Fruit fly (Drosophila melanogaster) whole organism, embryonic: ENCODE results near the gene mio.

Experiments
- CG12104 ChIP-seq: fragments of 200-800 bp; sonication (Bioruptor generic); optimal IDR thresholded peaks from 3 replicates; lab custom pipeline; 2016; ENCODE audit warnings: missing biosample characterization, missing genetic modification characterization
- CG15601 ChIP-seq: fragments of 200-800 bp; sonication (Bioruptor generic); optimal IDR thresholded peaks from 3 replicates; lab custom pipeline; 2019; ENCODE audit warnings: missing biosample characterization, mild to moderate bottlenecking, missing genetic modification characterization, moderate library complexity
- CG1603 ChIP-seq: fragments of 200-800 bp; sonication (Bioruptor generic); optimal IDR thresholded peaks from 2 replicates; lab custom pipeline; 2019; ENCODE audit warnings: missing biosample characterization, mild to moderate bottlenecking, missing genetic modification characterization, moderate library complexity
- CG17328 ChIP-seq: fragments of 200-800 bp; sonication (Bioruptor generic); IDR thresholded peaks from 2 replicates; pipeline ENCODE4 v1.3.6; 2022; ENCODE audit warnings: missing biosample characterization, missing genetic modification characterization
- CG17361 ChIP-seq: fragments of 200-800 bp; sonication (Bioruptor generic); IDR thresholded peaks from 3 replicates; pipeline ENCODE4 v1.3.6; 2022; ENCODE audit warnings: missing biosample characterization, missing genetic modification characterization
- CG18599 ChIP-seq: fragments of 200-800 bp; sonication (Bioruptor generic); optimal IDR thresholded peaks from 3 replicates; lab custom pipeline; 2017; ENCODE audit warnings: missing biosample characterization, missing genetic modification characterization, mild to moderate bottlenecking, moderate library complexity, missing genetic modification reagents
- CG2875 ChIP-seq: fragments of 200-800 bp; sonication (Bioruptor generic); optimal IDR thresholded peaks from 2 replicates; lab custom pipeline; 2017; ENCODE audit warnings: missing biosample characterization, mild to moderate bottlenecking, missing genetic modification characterization, missing genetic modification reagents
- CG31441 ChIP-seq: fragments of 200-800 bp; sonication (Bioruptor generic); IDR thresholded peaks from 2 replicates; pipeline ENCODE4 v1.3.6; 2022; ENCODE audit warnings: missing biosample characterization, missing genetic modification characterization
- CG6689 ChIP-seq: fragments of 200-800 bp; sonication (Bioruptor generic); IDR thresholded peaks from 2 replicates; pipeline ENCODE4 v1.3.6; 2022; ENCODE audit warnings: missing biosample characterization, missing genetic modification characterization
- CG6854 ChIP-seq: fragments of 200-800 bp; sonication (Bioruptor generic); optimal IDR thresholded peaks from 3 replicates; lab custom pipeline; 2017; ENCODE audit warnings: missing biosample characterization, mild to moderate bottlenecking, missing genetic modification characterization
- CG7357 ChIP-seq: fragments of 200-800 bp; sonication (Bioruptor generic); IDR thresholded peaks from 3 replicates; pipeline ENCODE4 v1.3.6; 2022; ENCODE audit warnings: missing biosample characterization, missing genetic modification characterization
- CG7963 ChIP-seq: fragments of 200-800 bp; sonication (Bioruptor generic); IDR thresholded peaks from 3 replicates; pipeline ENCODE4 v1.3.6; 2022; ENCODE audit warnings: missing biosample characterization, missing genetic modification characterization; ENCODE audit not compliant: partially characterized antibody
- Dll ChIP-seq: fragments of 200-800 bp; sonication (Bioruptor generic); IDR thresholded peaks from 4 replicates; pipeline ENCODE4 v1.3.6; 2022; ENCODE audit warnings: missing biosample characterization, missing genetic modification characterization; ENCODE audit not compliant: partially characterized antibody
- Ets65A ChIP-seq: fragments of 200-800 bp; sonication (Bioruptor generic); peaks from one replicate; lab custom pipeline; 2016; ENCODE audit warnings: missing biosample characterization, missing genetic modification characterization
- Ets97D ChIP-seq: fragments of 200-800 bp; sonication (Bioruptor generic); optimal IDR thresholded peaks from 3 replicates; lab custom pipeline; 2016; ENCODE audit warnings: missing biosample characterization, missing genetic modification characterization
- Fer1 ChIP-seq: fragments of 200-800 bp; sonication (Bioruptor generic); optimal IDR thresholded peaks from 2 replicates; lab custom pipeline; 2017; ENCODE audit warnings: missing biosample characterization, mild to moderate bottlenecking, missing genetic modification characterization
- HHEX ChIP-seq: fragments of 200-800 bp; sonication (Bioruptor generic); optimal IDR thresholded peaks from 3 replicates; lab custom pipeline; 2017; ENCODE audit warnings: missing biosample characterization, mild to moderate bottlenecking, missing genetic modification characterization, missing genetic modification reagents
- Hmr ChIP-seq: fragments of 200-800 bp; sonication (Bioruptor generic); optimal IDR thresholded peaks from 3 replicates; lab custom pipeline; 2017; ENCODE audit warnings: mild to moderate bottlenecking, missing biosample characterization, missing genetic modification reagents, missing genetic modification characterization
- Hr78 ChIP-seq, 2 experiments: fragments of 200-800 bp in 1 of 2; fragments of >200 bp in 1 of 2; sonication (Bioruptor generic) in 1 of 2; optimal IDR thresholded peaks; 2 replicates each; lab custom pipeline; 2017 to 2019; ENCODE audit warnings: missing biosample characterization in 2 of 2, missing genetic modification characterization in 2 of 2, mild to moderate bottlenecking in 1 of 2, moderate library complexity in 1 of 2
- Jarid2 ChIP-seq: fragments of 200-800 bp; sonication (Bioruptor generic); optimal IDR thresholded peaks from 3 replicates; lab custom pipeline; 2017; ENCODE audit warnings: mild to moderate bottlenecking, missing biosample characterization, missing genetic modification reagents, missing genetic modification characterization
- Kr ChIP-seq: fragments of 200-800 bp; sonication (Bioruptor generic); optimal IDR thresholded peaks from 2 replicates; lab custom pipeline; 2017; ENCODE audit warnings: missing biosample characterization, mild to moderate bottlenecking, missing genetic modification characterization
- Lim3 ChIP-seq: fragments of 200-800 bp; sonication (Bioruptor generic); IDR thresholded peaks from 2 replicates; pipeline ENCODE4 v1.3.6; 2022; ENCODE audit warnings: missing biosample characterization, missing genetic modification characterization
- Nf-YC ChIP-seq: fragments of 200-800 bp; optimal IDR thresholded peaks from 3 replicates; lab custom pipeline; 2019; ENCODE audit warnings: missing biosample characterization, mild to moderate bottlenecking, missing genetic modification characterization, moderate library complexity
- PHDP ChIP-seq: fragments of 200-800 bp; sonication (Bioruptor generic); optimal IDR thresholded peaks from 3 replicates; lab custom pipeline; 2018; ENCODE audit warnings: missing biosample characterization, mild to moderate bottlenecking, missing genetic modification characterization, moderate library complexity
- Side ChIP-seq: fragments of 200-800 bp; sonication (Bioruptor generic); optimal IDR thresholded peaks from 2 replicates; lab custom pipeline; 2016; ENCODE audit warnings: missing biosample characterization, missing genetic modification characterization
- Sox102F ChIP-seq: fragments of 200-800 bp; sonication (Bioruptor generic); optimal IDR thresholded peaks from 2 replicates; lab custom pipeline; 2018; ENCODE audit warnings: missing biosample characterization, mild to moderate bottlenecking, missing genetic modification characterization, moderate library complexity
- Sry-β ChIP-seq: fragments of 200-800 bp; sonication (Bioruptor generic); optimal IDR thresholded peaks from 2 replicates; lab custom pipeline; 2018; ENCODE audit warnings: missing biosample characterization, mild to moderate bottlenecking, missing genetic modification characterization, moderate library complexity
- Stat92E ChIP-seq, 3 experiments: fragments of >200 bp in 2 of 3; fragments of 200-800 bp in 1 of 3; sonication (Bioruptor generic) in 1 of 3; optimal IDR thresholded peaks; 2 replicates each; lab custom pipeline; 2017 to 2019; ENCODE audit warnings: missing biosample characterization in 3 of 3, missing genetic modification characterization in 3 of 3, mild to moderate bottlenecking in 1 of 3, moderate library complexity in 1 of 3
- ara ChIP-seq: fragments of 200-800 bp; sonication (Bioruptor generic); IDR thresholded peaks from 2 replicates; pipeline ENCODE4 v1.3.6; 2022; ENCODE audit warnings: missing biosample characterization, missing genetic modification characterization
- br ChIP-seq: fragments of >200 bp; optimal IDR thresholded peaks from 2 replicates; lab custom pipeline; 2017
- bsh ChIP-seq, 2 experiments: fragments of 200-800 bp; sonication (Bioruptor generic); optimal IDR thresholded peaks; 2 replicates each; lab custom pipeline; 2017 to 2018; ENCODE audit warnings: mild to moderate bottlenecking in 2 of 2, missing biosample characterization in 2 of 2, missing genetic modification characterization in 2 of 2, moderate library complexity in 1 of 2
- cas ChIP-seq: fragments of 200-800 bp; sonication (Bioruptor generic); IDR thresholded peaks from 2 replicates; pipeline ENCODE4 v1.3.6; 2022; ENCODE audit warnings: missing biosample characterization, missing genetic modification characterization
- crol ChIP-seq: fragments of 200-800 bp; sonication (Bioruptor generic); IDR thresholded peaks from 2 replicates; pipeline ENCODE4 v1.3.6; 2022; ENCODE audit warnings: missing biosample characterization, missing genetic modification characterization
- dysf ChIP-seq: fragments of 200-800 bp; sonication (Bioruptor generic); IDR thresholded peaks from 3 replicates; pipeline ENCODE4 v1.3.6; 2022; ENCODE audit warnings: missing biosample characterization, missing genetic modification characterization
- gce ChIP-seq: fragments of 200-800 bp; sonication (Bioruptor generic); IDR thresholded peaks from 3 replicates; pipeline ENCODE4 v1.3.6; 2022; ENCODE audit warnings: missing biosample characterization, missing genetic modification characterization
- gem ChIP-seq: fragments of 200-800 bp; sonication (Bioruptor generic); optimal IDR thresholded peaks from 2 replicates; lab custom pipeline; 2019; ENCODE audit warnings: missing biosample characterization, mild to moderate bottlenecking, missing genetic modification characterization, moderate library complexity
- pan ChIP-seq, 4 experiments: fragments of >200 bp in 3 of 4; fragments of 200-800 bp in 1 of 4; sonication (Bioruptor generic) in 1 of 4; optimal IDR thresholded peaks in 3 of 4; IDR thresholded peaks in 1 of 4; 2 replicates each; pipeline versions ENCODE4 v1.3.6 to Lab custom; 2017 to 2022; ENCODE audit warnings: missing biosample characterization in 2 of 4, missing genetic modification characterization in 2 of 4, mixed read lengths in 1 of 4
- prd ChIP-seq, 3 experiments: fragments of >200 bp in 2 of 3; fragments of 200-800 bp in 1 of 3; sonication (Bioruptor generic) in 1 of 3; optimal IDR thresholded peaks in 2 of 3; IDR thresholded peaks in 1 of 3; 2 replicates in 2 of 3; 3 replicates in 1 of 3; pipeline versions ENCODE4 v1.3.6 to Lab custom; 2017 to 2022; ENCODE audit warnings: missing biosample characterization in 1 of 3, missing genetic modification characterization in 1 of 3
- row ChIP-seq: fragments of 200-800 bp; sonication (Bioruptor generic); IDR thresholded peaks from 3 replicates; pipeline ENCODE4 v1.3.6; 2022; ENCODE audit warnings: missing biosample characterization, missing genetic modification characterization
- sens ChIP-seq: fragments of 200-800 bp; sonication (Bioruptor generic); peaks from one replicate; lab custom pipeline; 2016; ENCODE audit warnings: missing biosample characterization, missing genetic modification characterization
- seq ChIP-seq: fragments of 200-800 bp; sonication (Bioruptor generic); IDR thresholded peaks from 2 replicates; pipeline ENCODE4 v1.3.6; 2022; ENCODE audit warnings: missing biosample characterization, missing genetic modification characterization
- slbo ChIP-seq: fragments of 200-800 bp; sonication (Bioruptor generic); IDR thresholded peaks from 2 replicates; pipeline ENCODE4 v1.3.6; 2022; ENCODE audit warnings: missing biosample characterization, missing genetic modification characterization
- ttk ChIP-seq: fragments of 200-800 bp; sonication (Bioruptor generic); IDR thresholded peaks from 2 replicates; pipeline ENCODE4 v2.1.2; 2022; ENCODE audit warnings: missing biosample characterization, missing genetic modification characterization
- wor ChIP-seq: fragments of 200-800 bp; sonication (Bioruptor generic); IDR thresholded peaks from 2 replicates; pipeline ENCODE4 v1.3.6; 2022; ENCODE audit warnings: missing biosample characterization, missing genetic modification characterization
- zen2 ChIP-seq: fragments of 200-800 bp; sonication (Bioruptor generic); IDR thresholded peaks from 3 replicates; pipeline ENCODE4 v1.3.6; 2022; ENCODE audit warnings: missing biosample characterization, missing genetic modification characterization; ENCODE audit not compliant: partially characterized antibody
- zf30C ChIP-seq: fragments of 200-800 bp; sonication (Bioruptor generic); optimal IDR thresholded peaks from 3 replicates; lab custom pipeline; 2018; ENCODE audit warnings: missing biosample characterization, mild to moderate bottlenecking, missing genetic modification characterization

Gene mio

DNA sequence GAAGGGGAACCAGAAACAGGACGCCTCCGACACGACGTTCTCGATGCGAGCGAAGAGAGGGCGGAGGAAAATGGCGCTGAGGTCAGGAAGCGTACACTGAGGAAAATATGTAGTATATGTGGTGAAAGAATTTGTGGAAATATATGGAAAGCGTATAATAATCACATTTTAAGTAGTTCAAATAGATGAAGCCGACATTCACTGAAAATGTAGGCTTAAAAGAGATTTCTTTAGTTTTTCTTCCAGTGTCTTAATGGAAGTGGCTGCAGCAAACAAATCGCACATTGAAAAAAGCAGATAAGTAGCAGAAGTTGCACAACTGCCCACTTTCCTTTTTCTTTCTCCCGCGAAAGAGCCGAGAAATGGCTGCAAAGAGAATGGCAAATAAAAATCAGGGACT lies 32.5 kb downstream of the mio start:
- TF ChIP-seq pan (optimal IDR thresholded peaks at IDR 0.05; lab: Kevin White, UChicago) (no peak), pan (GFP tag; optimal IDR thresholded peaks at IDR 0.05 in 1 of 2, IDR thresholded peaks at IDR 0.05 in 1 of 2) (peak in 1 of 2 experiments; percentile 36), CG6689 (GFP tag; lab: Robert Waterston, UW) (0 out of 2 replicates have a peak, but pooled peaks have one; percentile 27), HHEX (no peak), CG7963 (GFP tag; lab: Robert Waterston, UW) (no peak), Fer1 (GFP tag; lab: Kevin White, UChicago) (no peak), CG6854 (no peak), Hmr (GFP tag; lab: Kevin White, UChicago) (peak; percentile 7), CG12104 (GFP tag; lab: Kevin White, UChicago) (no peak), CG17361 (GFP tag; lab: Robert Waterston, UW) (no peak), Dll (no peak), br (lab: Kevin White, UChicago) (no peak), Nf-YC (no peak), Ets65A (GFP tag; lab: Kevin White, UChicago) (peak; percentile 93), CG18599 (GFP tag; lab: Kevin White, UChicago) (no peak), Ets97D (GFP tag; lab: Kevin White, UChicago) (no peak), wor (GFP tag; lab: Robert Waterston, UW) (no peak), prd (optimal IDR thresholded peaks at IDR 0.05; lab: Kevin White, UChicago) (no peak), prd (GFP tag; IDR thresholded peaks at IDR 0.05; lab: Robert Waterston, UW) (peak; percentile 65; the same call in 2 of the 3 replicates), gem (peak; percentile 23), CG7357 (0 out of 3 replicates have a peak, but pooled peaks have one; percentile 30), CG17328 (GFP tag; lab: Robert Waterston, UW) (0 out of 2 replicates have a peak, but pooled peaks have one; percentile 39), dysf (GFP tag; lab: Robert Waterston, UW) (0 out of 3 replicates have a peak, but pooled peaks have one; percentile 31), slbo (GFP tag; lab: Robert Waterston, UW) (peak; percentile 27; the same call in 1 of the 2 replicates), seq (GFP tag; lab: Robert Waterston, UW) (0 out of 2 replicates have a peak, but pooled peaks have one; percentile 11), gce (GFP tag; lab: Robert Waterston, UW) (0 out of 3 replicates have a peak, but pooled peaks have one; percentile 7), zf30C (GFP tag; lab: Kevin White, UChicago) (no peak), Sry-β (GFP tag; lab: Kevin White, UChicago) (no peak), zen2 (GFP tag; lab: Robert Waterston, UW) (no peak), PHDP (tag; lab: Kevin White, UChicago) (no peak), ara (GFP tag; lab: Robert Waterston, UW) (0 out of 2 replicates have a peak, but pooled peaks have one; percentile 46), crol (no peak), CG15601 (tag; lab: Kevin White, UChicago) (no peak), row (GFP tag; lab: Robert Waterston, UW) (peak; percentile 32; the same call in 2 of the 3 replicates), Kr (GFP tag; lab: Kevin White, UChicago) (no peak), cas (no peak), CG2875 (GFP tag; lab: Kevin White, UChicago) (no peak), Hr78 (GFP tag; optimal IDR thresholded peaks at IDR 0.05; lab: Kevin White, UChicago) (no peak), CG1603 (tag; lab: Kevin White, UChicago) (peak; percentile 16), Side (no peak), Jarid2 (no peak), sens (GFP tag; lab: Kevin White, UChicago) (peak; percentile 70), Stat92E (GFP tag; optimal IDR thresholded peaks at IDR 0.05; lab: Kevin White, UChicago) (no peak), Lim3 (no peak), ttk (GFP tag; lab: Robert Waterston, UW) (0 out of 2 replicates have a peak, but pooled peaks have one; percentile 9), CG31441 (GFP tag; lab: Robert Waterston, UW) (no peak), Sox102F (peak; percentile 26), bsh (GFP tag; optimal IDR thresholded peaks at IDR 0.05; lab: Kevin White, UChicago) (no peak)
